Worm (Caenorhabditis elegans) whole organism, young adult: ENCODE measurements around the gene F53E4.1.

ENCODE experiments used
- F49E8.2 ChIP-seq: sonication (generic microtip); optimal IDR thresholded peaks from 3 replicates; lab custom pipeline; 2017; ENCODE audit warnings: missing genetic modification characterization, mild to moderate bottlenecking, missing compliant biosample characterization, antibody characterized with exemption, moderate library complexity; ENCODE audit not compliant: insufficient read depth
- ama-1 ChIP-seq, 3 experiments: fragments of 150-350 bp in 1 of 3; sonication (generic microtip) in 2 of 3; optimal IDR thresholded peaks; 2 replicates each; lab custom pipeline; 2014 to 2018; ENCODE audit warnings: missing biosample characterization in 2 of 3, missing genetic modification characterization in 2 of 3, missing genetic modification reagents in 2 of 3
- athp-1 ChIP-seq: sonication (generic microtip); optimal IDR thresholded peaks from 2 replicates; lab custom pipeline; 2017; ENCODE audit warnings: mild to moderate bottlenecking, missing genetic modification characterization, missing compliant biosample characterization
- ceh-91 ChIP-seq: fragments of 200-800 bp; sonication (Bioruptor generic); IDR thresholded peaks from 2 replicates; pipeline ENCODE4 v1.3.6; 2022; ENCODE audit warnings: missing genetic modification reagents, missing genetic modification characterization, missing compliant biosample characterization
- ets-4 ChIP-seq: fragments of 200-800 bp; sonication (Bioruptor generic); optimal IDR thresholded peaks from 2 replicates; lab custom pipeline; 2018; ENCODE audit warnings: mild to moderate bottlenecking, missing genetic modification characterization, missing compliant biosample characterization
- hsf-1 ChIP-seq: fragments of 200-800 bp; sonication (Bioruptor generic); IDR thresholded peaks from 2 replicates; pipeline ENCODE4 v1.3.6; 2022; ENCODE audit warnings: missing genetic modification reagents, missing genetic modification characterization, missing compliant biosample characterization
- lag-1 ChIP-seq: fragments of 200-800 bp; sonication (Bioruptor generic); IDR thresholded peaks from 2 replicates; pipeline ENCODE4 v1.3.6; 2022; ENCODE audit warnings: missing genetic modification reagents, missing genetic modification characterization, missing compliant biosample characterization
- lin-26 ChIP-seq: fragments of 200-800 bp; sonication (Bioruptor generic); IDR thresholded peaks from 2 replicates; pipeline ENCODE4 v1.3.6; 2022; ENCODE audit warnings: missing genetic modification reagents, missing genetic modification characterization, missing compliant biosample characterization
- unc-130 ChIP-seq: sonication (generic microtip); optimal IDR thresholded peaks from 2 replicates; lab custom pipeline; 2016; ENCODE audit warnings: missing genetic modification reagents, missing genetic modification characterization, missing compliant biosample characterization
- xnd-1 ChIP-seq: sonication (generic microtip); optimal IDR thresholded peaks from 2 replicates; lab custom pipeline; 2016; ENCODE audit warnings: missing genotype, missing genetic modification reagents, missing genetic modification characterization, missing compliant biosample characterization
- ztf-26 ChIP-seq: sonication (generic microtip); optimal IDR thresholded peaks from 2 replicates; lab custom pipeline; 2017; ENCODE audit warnings: missing genetic modification characterization, missing compliant biosample characterization

DNA sequence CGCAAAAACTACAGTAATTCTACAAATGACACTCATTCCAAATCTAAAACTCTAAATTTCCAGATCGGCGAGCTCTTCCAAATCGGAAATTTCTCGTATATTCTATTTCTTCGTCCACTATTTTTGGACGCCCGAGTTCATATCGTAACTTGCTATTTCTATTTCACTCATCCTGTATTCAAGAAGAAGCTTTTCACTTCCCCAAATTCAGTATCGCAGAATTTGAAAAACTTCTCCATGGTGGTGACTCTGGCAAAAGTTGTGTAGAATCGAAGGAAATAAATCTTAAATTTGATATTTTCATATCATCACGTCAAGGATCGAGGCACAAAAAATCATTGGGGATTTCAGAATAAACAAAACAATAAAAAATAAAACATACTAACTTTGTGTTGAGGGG lies 16.0 kb downstream of the F53E4.1 start:
- TF ChIP-seq unc-130 (GFP tag; lab: Kevin White, UChicago) = no peak
- no peak for TF ChIP-seq F49E8.2 (tag; lab: Kevin White, UChicago)
- no peak for TF ChIP-seq hsf-1 (GFP tag; lab: Robert Waterston, UW)
- no peak for TF ChIP-seq lin-26 (GFP tag; lab: Robert Waterston, UW)
- TF ChIP-seq ama-1 (optimal IDR thresholded peaks at IDR 0.05; lab: Kevin White, UChicago) = no peak
- no peak for TF ChIP-seq ama-1 (GFP tag; optimal IDR thresholded peaks at IDR 0.05; lab: Kevin White, UChicago)
- no peak for TF ChIP-seq ets-4 (GFP tag; lab: Kevin White, UChicago)
- TF ChIP-seq xnd-1 (tag; lab: Kevin White, UChicago) = no peak
- no peak for TF ChIP-seq lag-1 (GFP tag; lab: Robert Waterston, UW)
- no peak for TF ChIP-seq athp-1
- TF ChIP-seq ceh-91 (GFP tag; lab: Robert Waterston, UW) = no peak
- TF ChIP-seq ztf-26 (tag; lab: Kevin White, UChicago) = no peak
